Worm (Caenorhabditis elegans) whole organism, L3 larva: Measurements from ENCODE around the gene srg-16.

Experiments
- R02D3.7 ChIP-seq: fragments of 150-350 bp; optimal IDR thresholded peaks from 2 replicates; lab custom pipeline; 2014; ENCODE audit warnings: missing biosample characterization, missing genetic modification characterization
- ZK546.5 ChIP-seq: sonication (generic microtip); optimal IDR thresholded peaks from 2 replicates; lab custom pipeline; 2017; ENCODE audit warnings: missing biosample characterization, missing genetic modification characterization
- aly-2 ChIP-seq: fragments of 150-350 bp; optimal IDR thresholded peaks from 2 replicates; lab custom pipeline; 2014; ENCODE audit warnings: missing biosample characterization, missing genetic modification characterization
- ama-1 ChIP-seq: fragments of 150-350 bp; optimal IDR thresholded peaks from 2 replicates; lab custom pipeline; 2018
- ceh-82 ChIP-seq: fragments of 150-350 bp; optimal IDR thresholded peaks from 2 replicates; lab custom pipeline; 2014; ENCODE audit warnings: missing biosample characterization, missing genetic modification characterization
- ceh-9 ChIP-seq: sonication (generic microtip); optimal IDR thresholded peaks from 2 replicates; lab custom pipeline; 2018; ENCODE audit warnings: missing biosample characterization, missing genetic modification characterization
- daf-12 ChIP-seq: fragments of 150-350 bp; optimal IDR thresholded peaks from 2 replicates; lab custom pipeline; 2014; ENCODE audit warnings: missing biosample characterization, missing genetic modification reagents, missing genetic modification characterization
- egl-27 ChIP-seq: sonication (generic microtip); optimal IDR thresholded peaks from 4 replicates; lab custom pipeline; 2017; ENCODE audit warnings: missing biosample characterization, missing genetic modification reagents, missing genetic modification characterization
- egl-5 ChIP-seq: fragments of 150-350 bp; optimal IDR thresholded peaks from 2 replicates; lab custom pipeline; 2017; ENCODE audit warnings: missing biosample characterization, missing genetic modification reagents, missing genetic modification characterization, inconsistent platforms
- elt-1 ChIP-seq: fragments of 150-350 bp; optimal IDR thresholded peaks from 2 replicates; lab custom pipeline; 2014; ENCODE audit warnings: missing biosample characterization, missing genetic modification characterization
- eor-1 ChIP-seq, 2 experiments: fragments of 150-350 bp; optimal IDR thresholded peaks; 2 replicates each; lab custom pipeline; 2014 to 2018; ENCODE audit warnings: missing biosample characterization in 2 of 2, missing genetic modification characterization in 2 of 2
- fkh-10 ChIP-seq: sonication (generic microtip); optimal IDR thresholded peaks from 2 replicates; lab custom pipeline; 2017; ENCODE audit warnings: missing biosample characterization, missing genetic modification reagents, missing genetic modification characterization
- fkh-2 ChIP-seq: fragments of 150-350 bp; optimal IDR thresholded peaks from 2 replicates; lab custom pipeline; 2014; ENCODE audit warnings: missing biosample characterization, missing genetic modification reagents, missing genetic modification characterization
- jun-1 ChIP-seq: fragments of 150-350 bp; optimal IDR thresholded peaks from 2 replicates; lab custom pipeline; 2014; ENCODE audit warnings: missing biosample characterization, missing genetic modification reagents, missing genetic modification characterization
- lsy-12 ChIP-seq: sonication (generic microtip); optimal IDR thresholded peaks from 2 replicates; lab custom pipeline; 2016; ENCODE audit warnings: mild to moderate bottlenecking, missing genetic modification characterization, missing compliant biosample characterization
- mdl-1 ChIP-seq: fragments of 150-350 bp; optimal IDR thresholded peaks from 2 replicates; lab custom pipeline; 2014; ENCODE audit warnings: missing biosample characterization, missing genetic modification characterization
- mml-1 ChIP-seq: fragments of 150-350 bp; sonication (generic microtip); optimal IDR thresholded peaks from 3 replicates; lab custom pipeline; 2014; ENCODE audit warnings: missing biosample characterization, missing genetic modification characterization
- nfya-1 ChIP-seq: sonication (generic microtip); optimal IDR thresholded peaks from 2 replicates; lab custom pipeline; 2017; ENCODE audit warnings: missing genetic modification characterization, mild to moderate bottlenecking, missing compliant biosample characterization, antibody characterized with exemption, moderate library complexity; ENCODE audit not compliant: insufficient read depth
- nhr-11 ChIP-seq: fragments of 150-350 bp; optimal IDR thresholded peaks from 2 replicates; lab custom pipeline; 2014; ENCODE audit warnings: missing biosample characterization, missing genetic modification characterization
- nhr-12 ChIP-seq: fragments of 150-350 bp; optimal IDR thresholded peaks from 2 replicates; lab custom pipeline; 2014; ENCODE audit warnings: missing biosample characterization, missing genetic modification characterization
- nhr-23 ChIP-seq: fragments of 150-350 bp; optimal IDR thresholded peaks from 2 replicates; lab custom pipeline; 2014; ENCODE audit warnings: missing biosample characterization, missing genetic modification reagents, missing genetic modification characterization
- nhr-237 ChIP-seq: fragments of 150-350 bp; optimal IDR thresholded peaks from 2 replicates; lab custom pipeline; 2014; ENCODE audit warnings: missing biosample characterization, missing genetic modification characterization
- nhr-25 ChIP-seq: sonication (generic microtip); optimal IDR thresholded peaks from 2 replicates; lab custom pipeline; 2017; ENCODE audit warnings: missing biosample characterization, missing genetic modification characterization
- nhr-43 ChIP-seq: sonication (generic microtip); optimal IDR thresholded peaks from 2 replicates; lab custom pipeline; 2016; ENCODE audit warnings: mild to moderate bottlenecking, missing genetic modification characterization, missing compliant biosample characterization; ENCODE audit not compliant: poor library complexity, severe bottlenecking
- nhr-67 ChIP-seq: fragments of 150-350 bp; optimal IDR thresholded peaks from 2 replicates; lab custom pipeline; 2014; ENCODE audit warnings: missing biosample characterization, missing genetic modification characterization
- nhr-76 ChIP-seq: fragments of 150-350 bp; sonication (generic microtip); optimal IDR thresholded peaks from 5 replicates; lab custom pipeline; 2014; ENCODE audit warnings: missing biosample characterization, missing genetic modification characterization
- pha-4 ChIP-seq: fragments of 150-350 bp; optimal IDR thresholded peaks from 2 replicates; lab custom pipeline; 2014; ENCODE audit warnings: missing biosample characterization, missing genetic modification reagents, missing genetic modification characterization
- pqm-1 ChIP-seq: fragments of 150-350 bp; optimal IDR thresholded peaks from 2 replicates; lab custom pipeline; 2017; ENCODE audit warnings: missing biosample characterization, missing genetic modification characterization, inconsistent platforms
- snpc-4 ChIP-seq: fragments of 150-350 bp; optimal IDR thresholded peaks from 2 replicates; lab custom pipeline; 2014; ENCODE audit warnings: missing biosample characterization, missing genetic modification characterization
- tbx-2 ChIP-seq: sonication (generic microtip); optimal IDR thresholded peaks from 2 replicates; lab custom pipeline; 2016; ENCODE audit warnings: mild to moderate bottlenecking, missing genetic modification characterization, missing compliant biosample characterization
- unc-62 ChIP-seq: fragments of 150-350 bp; sonication (generic microtip); optimal IDR thresholded peaks from 4 replicates; lab custom pipeline; 2014; ENCODE audit warnings: missing biosample characterization, missing genetic modification reagents, missing genetic modification characterization
- zag-1 ChIP-seq: fragments of 150-350 bp; optimal IDR thresholded peaks from 2 replicates; lab custom pipeline; 2014; ENCODE audit warnings: missing biosample characterization, missing genetic modification characterization
- ztf-11 ChIP-seq: fragments of 150-350 bp; optimal IDR thresholded peaks from 2 replicates; lab custom pipeline; 2014; ENCODE audit warnings: missing biosample characterization, missing genetic modification characterization
- ztf-4 ChIP-seq: fragments of 150-350 bp; optimal IDR thresholded peaks from 2 replicates; lab custom pipeline; 2014; ENCODE audit warnings: missing biosample characterization, missing genetic modification characterization

srg-16 gene

ce11 chrII:12459422-12459821 is 7.5 kb upstream of the srg-16 start, which contains the start of gene tag-281 (continued):
- no peak for TF ChIP-seq nhr-67 (tag; lab: Kevin White, UChicago)
- no peak for TF ChIP-seq fkh-2 (tag; lab: Kevin White, UChicago)
- no peak for TF ChIP-seq mml-1 (tag; lab: Kevin White, UChicago)
- no peak for TF ChIP-seq egl-27 (tag; lab: Kevin White, UChicago)
- TF ChIP-seq ztf-11 (tag; lab: Kevin White, UChicago), result no peak
- TF ChIP-seq pqm-1 (tag; lab: Kevin White, UChicago), result peak; percentile 53
- TF ChIP-seq ztf-4 (tag; lab: Kevin White, UChicago), result no peak
- TF ChIP-seq ceh-82 (tag; lab: Kevin White, UChicago), result peak; percentile 44
- TF ChIP-seq unc-62 (GFP tag; lab: Kevin White, UChicago), result no peak
- TF ChIP-seq lsy-12 (tag; lab: Kevin White, UChicago), result no peak
- TF ChIP-seq tbx-2, result peak; percentile 6
- TF ChIP-seq eor-1 (tag; optimal IDR thresholded peaks at IDR 0.05; lab: Kevin White, UChicago), result no peak

- no peak for TF ChIP-seq nhr-76 (tag; lab: Kevin White, UChicago)
- TF ChIP-seq zag-1 (tag; lab: Kevin White, UChicago), result no peak
- no peak for TF ChIP-seq ztf-11 (tag; lab: Kevin White, UChicago)
- no peak for TF ChIP-seq nfya-1 (tag; lab: Kevin White, UChicago)
- TF ChIP-seq jun-1 (tag; lab: Kevin White, UChicago), result no peak
- no peak for TF ChIP-seq daf-12 (tag; lab: Kevin White, UChicago)
- TF ChIP-seq aly-2, result no peak
- no peak for TF ChIP-seq nhr-25 (tag; lab: Kevin White, UChicago)
- no peak for TF ChIP-seq snpc-4
- no peak for TF ChIP-seq nhr-12
- TF ChIP-seq egl-5, result no peak
- TF ChIP-seq nhr-11, result no peak
- no peak for TF ChIP-seq mml-1 (tag; lab: Kevin White, UChicago)
- no peak for TF ChIP-seq ceh-9
- no peak for TF ChIP-seq mdl-1
- TF ChIP-seq nhr-43 (tag; lab: Kevin White, UChicago), result no peak
Measured at ce11 chrII:12460602-12461453, 6.1 kb upstream of the srg-16 start, which contains the start of gene tag-280. tag-280 (plus strand) TSS chrII:12460652.

- TF ChIP-seq mdl-1 (no peak), mml-1 (tag; lab: Kevin White, UChicago) (no peak), nhr-11 (no peak), pqm-1 (tag; lab: Kevin White, UChicago) (no peak), fkh-2 (tag; lab: Kevin White, UChicago) (no peak), daf-12 (tag; lab: Kevin White, UChicago) (no peak), nhr-25 (tag; lab: Kevin White, UChicago) (no peak), nhr-23 (tag; lab: Kevin White, UChicago) (no peak), elt-1 (no peak), fkh-10 (no peak), snpc-4 (no peak), nhr-237 (no peak), R02D3.7 (tag; lab: Kevin White, UChicago) (no peak), lsy-12 (tag; lab: Kevin White, UChicago) (no peak), ZK546.5 (tag; lab: Kevin White, UChicago) (no peak), nfya-1 (tag; lab: Kevin White, UChicago) (no peak), nhr-76 (tag; lab: Kevin White, UChicago) (no peak), ama-1 (lab: Kevin White, UChicago) (no peak), pha-4 (no peak), zag-1 (tag; lab: Kevin White, UChicago) (no peak)
Measured at ce11 chrII:12462244-12462643, 4.7 kb upstream of the srg-16 start, which contains the start of gene F15A4.2. F15A4.2 (plus strand) TSS chrII:12462544.

- TF ChIP-seq nfya-1 (tag; lab: Kevin White, UChicago), result no peak
- TF ChIP-seq nhr-11, result no peak
- no peak for TF ChIP-seq nhr-237
- no peak for TF ChIP-seq unc-62 (GFP tag; lab: Kevin White, UChicago)
- no peak for TF ChIP-seq ceh-82 (tag; lab: Kevin White, UChicago)
- no peak for TF ChIP-seq elt-1
- TF ChIP-seq snpc-4, result no peak
- no peak for TF ChIP-seq aly-2
- TF ChIP-seq tbx-2, result no peak
- no peak for TF ChIP-seq mdl-1
Measured at ce11 chrII:12465557-12465956, 1.4 kb upstream of the srg-16 start, which contains the start of gene sre-37. sre-37 (plus strand) TSS chrII:12465857.
